Fruit fly (Drosophila melanogaster): ENCODE measurements around the gene CG12237.
A peak's percentile ranks its signal among the peaks of the same experiment; 100 is the strongest.

Gene CG12237

DNA sequence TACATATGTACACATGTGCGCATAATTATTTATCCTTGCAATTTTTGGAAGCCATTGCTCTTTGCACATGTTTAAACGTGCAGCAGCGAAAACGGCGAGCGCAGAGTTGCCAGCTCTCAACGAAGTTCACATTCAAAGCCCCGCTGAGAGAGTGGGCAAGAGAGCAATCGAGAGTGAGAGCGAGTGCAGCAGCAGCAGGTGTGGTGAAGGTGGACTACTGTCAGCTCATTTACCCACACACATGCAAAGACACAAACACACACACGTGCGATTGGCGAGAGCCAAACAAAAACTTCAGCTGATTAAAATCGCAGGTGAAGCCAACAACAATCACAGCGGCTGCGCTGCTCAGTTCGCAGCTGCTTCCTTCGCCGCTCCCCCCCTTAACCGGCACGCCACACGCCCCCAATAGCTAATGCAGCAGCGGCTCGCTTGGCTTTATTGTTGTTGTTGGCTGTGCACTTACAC lies 11.3 kb downstream of the CG12237 start:
- TF ChIP-seq D1 (tag; optimal IDR thresholded peaks at IDR 0.05) (no peak), CG13204 (GFP tag; optimal IDR thresholded peaks at IDR 0.05) (peak; percentile 81), Ets98B (GFP tag; IDR thresholded peaks at IDR 0.05) (peak; percentile 41; the same call in 1 of the 2 replicates), gl (tag; optimal IDR thresholded peaks at IDR 0.05) (no peak), CG10348 (GFP tag; IDR thresholded peaks at IDR 0.05) (no peak), CG4496 (GFP tag; IDR thresholded peaks at IDR 0.05) (peak; percentile 67; the same call in 2 of the 3 replicates), EcR (GFP tag; optimal IDR thresholded peaks at IDR 0.05) (peak; percentile 79), CG32121 (GFP tag; IDR thresholded peaks at IDR 0.05) (peak; percentile 43; the same call in 1 of the 2 replicates), CG12605 (GFP tag; IDR thresholded peaks at IDR 0.05) (peak; percentile 16; the same call in 1 of the 2 replicates), fd96Ca (GFP tag; IDR thresholded peaks at IDR 0.05) (0 out of 3 replicates have a peak, but pooled peaks have one; percentile 29), CG34367 (tag; optimal IDR thresholded peaks at IDR 0.05) (no peak)

DNA sequence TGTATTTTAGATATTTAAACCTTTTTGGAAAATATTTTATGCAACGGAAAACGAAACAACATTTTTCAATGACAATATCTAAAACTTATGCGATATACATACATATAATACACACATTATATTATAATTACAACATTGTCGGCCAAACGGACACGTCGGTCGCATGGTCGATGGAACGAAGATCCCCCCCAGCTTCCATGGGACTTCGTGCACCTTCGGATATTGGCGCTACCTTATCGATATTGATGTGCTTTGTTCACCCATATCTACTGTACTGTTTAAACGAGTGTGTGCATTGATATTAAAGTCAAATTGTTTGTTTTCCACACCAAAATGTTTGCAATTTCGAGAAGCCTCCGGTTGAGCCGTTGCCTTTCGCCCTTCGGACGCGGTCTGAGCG lies 17.3 kb downstream of the CG12237 start, which contains the start of gene CG14212:
Gene CG14212, plus strand, starts transcription at position 301 of the 400 bp plus-strand sequence.
- TF ChIP-seq CG34367 (tag; optimal IDR thresholded peaks at IDR 0.05) (no peak), CG15710 (tag; optimal IDR thresholded peaks at IDR 0.05) (no peak), fd96Ca (GFP tag; IDR thresholded peaks at IDR 0.05) (no peak), CG12605 (GFP tag; IDR thresholded peaks at IDR 0.05) (no peak), rn (GFP tag; IDR thresholded peaks at IDR 0.05) (no peak), Snoo (tag; optimal IDR thresholded peaks at IDR 0.05) (no peak), gl (tag; optimal IDR thresholded peaks at IDR 0.05) (no peak), CG8159 (tag; optimal IDR thresholded peaks at IDR 0.05) (no peak), D1 (tag; optimal IDR thresholded peaks at IDR 0.05) (no peak), CG32121 (GFP tag; IDR thresholded peaks at IDR 0.05) (no peak), CG8301 (tag; optimal IDR thresholded peaks at IDR 0.05) (no peak), Ets98B (GFP tag; IDR thresholded peaks at IDR 0.05) (no peak), CG9948 (tag; optimal IDR thresholded peaks at IDR 0.05) (no peak), Pif1A (GFP tag; optimal IDR thresholded peaks at IDR 0.05) (no peak), EcR (GFP tag; optimal IDR thresholded peaks at IDR 0.05) (no peak), CG13204 (GFP tag; optimal IDR thresholded peaks at IDR 0.05) (no peak), CG10348 (GFP tag; IDR thresholded peaks at IDR 0.05) (no peak), CG4496 (GFP tag; IDR thresholded peaks at IDR 0.05) (no peak), CG14655 (GFP tag; optimal IDR thresholded peaks at IDR 0.05) (no peak)

DNA sequence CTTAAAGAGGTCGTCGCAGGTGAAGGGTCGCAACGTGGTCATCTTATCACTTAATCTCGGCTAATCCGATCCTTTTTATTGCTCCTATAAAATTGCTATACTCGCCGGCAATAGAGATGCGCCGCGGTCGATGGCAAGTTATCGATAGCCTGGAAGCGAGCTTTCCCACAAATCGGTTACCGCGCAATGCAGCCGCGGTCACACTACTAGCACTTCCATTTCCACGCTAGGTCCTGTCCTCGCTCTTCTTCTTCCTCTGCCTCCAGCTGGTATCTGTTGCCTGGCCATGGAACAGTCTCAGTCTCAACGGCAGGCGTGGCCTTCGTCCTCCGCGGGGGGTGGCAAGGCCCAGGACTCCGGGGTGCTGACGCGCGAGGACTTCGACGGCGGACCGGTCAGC lies 19.7 kb downstream of the CG12237 start, which contains the start of the genes Naa20A and MKP-4:
Gene Naa20A, minus strand, starts transcription at position 151 of the 400 bp plus-strand sequence.
Gene MKP-4, plus strand, starts transcription at position 191 of the 400 bp plus-strand sequence.
- no peak for TF ChIP-seq CG8159 (tag; optimal IDR thresholded peaks at IDR 0.05)
- TF ChIP-seq CG4496 (GFP tag; IDR thresholded peaks at IDR 0.05): no peak
- TF ChIP-seq gl (tag; optimal IDR thresholded peaks at IDR 0.05): no peak
- TF ChIP-seq Pif1A (GFP tag; optimal IDR thresholded peaks at IDR 0.05): no peak
- TF ChIP-seq CG12605 (GFP tag; IDR thresholded peaks at IDR 0.05): no peak
- no peak for TF ChIP-seq rn (GFP tag; IDR thresholded peaks at IDR 0.05)

DNA sequence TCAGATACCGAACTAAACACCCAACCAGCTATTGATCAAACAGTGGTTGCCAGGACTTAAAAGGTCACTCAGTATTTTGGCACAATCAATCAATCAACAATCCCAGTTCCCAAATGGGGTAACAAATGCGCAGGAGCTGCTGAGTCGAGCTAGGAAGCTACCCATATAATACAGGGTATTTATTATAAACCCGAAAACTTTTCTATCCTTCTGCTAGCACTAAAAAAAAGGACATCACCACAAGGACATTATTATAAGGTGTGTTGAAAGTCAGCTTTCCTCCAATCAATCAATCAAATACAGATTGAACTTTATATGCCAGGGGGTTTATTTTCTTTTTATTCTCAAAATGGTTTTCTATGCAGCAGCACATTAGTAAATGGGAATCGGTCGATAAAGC lies 21.5 kb downstream of the CG12237 start, which contains the start of gene CG14221:
Gene CG14221, minus strand, starts transcription at position 101 of the 400 bp plus-strand sequence.
- TF ChIP-seq Pif1B (GFP tag; optimal IDR thresholded peaks at IDR 0.05) (no peak), Pif1A (GFP tag; optimal IDR thresholded peaks at IDR 0.05) (no peak), CG17806 (tag; optimal IDR thresholded peaks at IDR 0.05) (no peak), CG34367 (tag; optimal IDR thresholded peaks at IDR 0.05) (no peak), CG8159 (tag; optimal IDR thresholded peaks at IDR 0.05) (no peak), CG13204 (GFP tag; optimal IDR thresholded peaks at IDR 0.05) (no peak), rn (GFP tag; IDR thresholded peaks at IDR 0.05) (no peak), CG32121 (GFP tag; IDR thresholded peaks at IDR 0.05) (no peak), gl (tag; optimal IDR thresholded peaks at IDR 0.05) (no peak)

DNA sequence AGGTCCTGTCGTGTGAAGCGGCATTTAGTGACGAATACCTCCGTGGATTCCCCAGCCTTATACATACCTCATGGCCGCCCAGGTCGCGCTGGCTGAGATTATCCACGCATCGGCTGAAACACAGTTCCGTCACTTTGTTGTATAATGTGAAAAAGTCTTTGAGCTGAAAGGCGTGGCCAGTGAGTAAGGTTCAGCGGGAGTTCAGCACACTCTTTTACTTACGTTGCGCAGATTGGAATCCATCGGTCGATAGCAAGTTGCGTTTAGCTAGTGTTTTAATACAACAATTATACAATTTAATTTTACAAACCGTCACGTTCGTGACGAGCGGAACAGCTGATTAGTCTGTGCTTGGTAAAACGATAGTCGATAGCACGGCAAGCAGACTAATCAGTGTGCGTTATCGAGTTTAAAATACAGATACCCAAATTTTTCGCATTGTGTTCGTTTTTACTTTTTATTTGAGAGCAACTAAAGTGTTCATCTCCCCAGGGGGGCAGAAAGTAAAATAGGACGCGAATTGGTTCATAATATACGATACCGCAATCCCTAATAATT lies 24.4 kb downstream of the CG12237 start, which contains the start of the genes Pstk and Tim9b:
Gene Pstk, minus strand, starts transcription at position 355 of the 558 bp plus-strand sequence.
Gene Tim9b, minus strand, starts transcription at position 355 of the 558 bp plus-strand sequence.
- no peak for TF ChIP-seq CG9948 (tag; optimal IDR thresholded peaks at IDR 0.05)
- TF ChIP-seq CG15710 (tag; optimal IDR thresholded peaks at IDR 0.05): no peak
- no peak for TF ChIP-seq CG34367 (tag; optimal IDR thresholded peaks at IDR 0.05)
- TF ChIP-seq CG10348 (GFP tag; IDR thresholded peaks at IDR 0.05): no peak
- no peak for TF ChIP-seq D1 (tag; optimal IDR thresholded peaks at IDR 0.05)
- no peak for TF ChIP-seq rn (GFP tag; IDR thresholded peaks at IDR 0.05)
- no peak for TF ChIP-seq CG14655 (GFP tag; optimal IDR thresholded peaks at IDR 0.05)
- no peak for TF ChIP-seq CG32121 (GFP tag; IDR thresholded peaks at IDR 0.05)
- no peak for TF ChIP-seq CG8301 (tag; optimal IDR thresholded peaks at IDR 0.05)

DNA sequence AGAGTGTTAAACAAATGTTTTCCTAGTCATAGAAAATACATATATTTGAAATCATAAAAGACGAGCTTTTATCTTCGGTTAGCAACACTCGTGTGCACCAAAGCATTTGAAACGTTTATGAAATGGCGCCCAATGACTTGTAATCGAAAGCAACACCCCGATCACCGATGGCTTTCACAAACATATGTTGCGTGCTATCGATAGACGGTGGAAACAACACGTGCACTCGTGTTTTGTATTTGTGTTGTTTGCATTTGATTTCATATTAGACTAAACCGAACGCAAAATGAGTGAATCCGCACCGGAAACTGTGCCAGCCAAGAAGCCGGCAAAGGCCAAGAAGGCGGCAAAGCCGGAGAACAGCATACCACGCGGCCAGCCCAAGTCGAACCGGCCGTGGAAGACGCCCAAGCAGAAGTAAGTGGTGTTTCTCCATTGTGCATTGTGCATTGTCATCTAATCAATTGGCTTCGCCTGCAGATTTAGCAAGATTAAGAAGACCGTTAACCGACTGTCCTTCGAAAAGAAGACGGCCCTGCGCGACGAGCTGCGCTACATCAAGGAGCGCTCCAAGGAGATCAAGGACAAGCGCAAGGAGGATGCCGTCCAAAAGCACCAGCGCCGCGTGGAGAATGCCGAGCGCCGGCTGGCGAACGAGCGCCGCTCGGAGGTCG lies 26.5 kb downstream of the CG12237 start, which contains the start of gene CG14210:
Gene CG14210, plus strand, starts transcription at position 207 of the 674 bp plus-strand sequence.
- TF ChIP-seq CG17806 (tag; optimal IDR thresholded peaks at IDR 0.05): no peak
- no peak for TF ChIP-seq CG9948 (tag; optimal IDR thresholded peaks at IDR 0.05)
- no peak for TF ChIP-seq Ets98B (GFP tag; IDR thresholded peaks at IDR 0.05)
- no peak for TF ChIP-seq CG15710 (tag; optimal IDR thresholded peaks at IDR 0.05)
- TF ChIP-seq CG8159 (tag; optimal IDR thresholded peaks at IDR 0.05): no peak
- no peak for TF ChIP-seq CG32121 (GFP tag; IDR thresholded peaks at IDR 0.05)
- TF ChIP-seq CG12605 (GFP tag; IDR thresholded peaks at IDR 0.05): no peak
- TF ChIP-seq fd96Ca (GFP tag; IDR thresholded peaks at IDR 0.05): no peak
- no peak for TF ChIP-seq Snoo (tag; optimal IDR thresholded peaks at IDR 0.05)
- TF ChIP-seq Pif1B (GFP tag; optimal IDR thresholded peaks at IDR 0.05): no peak
- TF ChIP-seq rn (GFP tag; IDR thresholded peaks at IDR 0.05): no peak
